Worm (Caenorhabditis elegans): Measurements from ENCODE around the gene math-4.
"Not testable (repeated sequence)": the region's sequence is repeated elsewhere in the genome, so short reads cannot be mapped to it uniquely, and the experiment has no call there.

math-4 gene

ce11 chrII:1771347-1771746 lies 11.0 kb downstream of the math-4 start, which contains the start of gene math-26:
TSS of gene math-26 (plus strand) at chrII:1771647.
- not testable (repeated sequence) for TF ChIP-seq unc-62 (GFP tag; optimal IDR thresholded peaks at IDR 0.05)

ce11 chrII:1766715-1767114 lies 15.7 kb downstream of the math-4 start:
- no peak for TF ChIP-seq unc-62 (GFP tag; optimal IDR thresholded peaks at IDR 0.05)

ce11 chrII:1763072-1763471 lies 19.3 kb downstream of the math-4 start, which contains the start of gene math-28:
TSS of gene math-28 (plus strand) at chrII:1763372.
- TF ChIP-seq unc-62 (GFP tag; optimal IDR thresholded peaks at IDR 0.05), result no peak

ce11 chrII:1761564-1761963 lies 20.8 kb downstream of the math-4 start, which contains the start of gene F36H5.4:
TSS of gene F36H5.4 (plus strand) at chrII:1761864.
- TF ChIP-seq unc-62 (GFP tag; optimal IDR thresholded peaks at IDR 0.05), result no peak

ce11 chrII:1759602-1760001 lies 22.8 kb downstream of the math-4 start, which contains the start of gene F36H5.18:
TSS of gene F36H5.18 (plus strand) at chrII:1759902.
- TF ChIP-seq unc-62 (GFP tag; optimal IDR thresholded peaks at IDR 0.05), result no peak

- TF ChIP-seq unc-62 (GFP tag; optimal IDR thresholded peaks at IDR 0.05), result no peak
Observed at ce11 chrII:1757033-1757432, 25.3 kb downstream of the math-4 start, which contains the start of gene F36H5.10. TSS of gene F36H5.10 (plus strand) at chrII:1757333.

ce11 chrII:1756582-1756981 lies 25.8 kb downstream of the math-4 start, which contains the start of gene fbxb-53:
TSS of gene fbxb-53 (plus strand) at chrII:1756882.
- no peak for TF ChIP-seq unc-62 (GFP tag; optimal IDR thresholded peaks at IDR 0.05)

- no peak for TF ChIP-seq unc-62 (GFP tag; optimal IDR thresholded peaks at IDR 0.05)
Observed at ce11 chrII:1756072-1756471, 26.3 kb downstream of the math-4 start, which contains the start of gene F36H5.17. TSS of gene F36H5.17 (minus strand) at chrII:1756172.

- no peak for TF ChIP-seq unc-62 (GFP tag; optimal IDR thresholded peaks at IDR 0.05)
Observed at ce11 chrII:1752990-1753389, 29.4 kb downstream of the math-4 start, which contains the start of gene F36H5.9. TSS of gene F36H5.9 (minus strand) at chrII:1753090.

ce11 chrII:1750413-1750812 lies 32.0 kb downstream of the math-4 start, which contains the start of the genes F36H5.13 and F36H5.8:
TSS of gene F36H5.13 (minus strand) at chrII:1750513.
TSS of gene F36H5.8 (minus strand) at chrII:1750686.
- TF ChIP-seq unc-62 (GFP tag; optimal IDR thresholded peaks at IDR 0.05), result no peak

ce11 chrII:1744183-1744582 lies 38.2 kb downstream of the math-4 start, which contains the start of gene clec-19:
TSS of gene clec-19 (plus strand) at chrII:1744483.
- no peak for TF ChIP-seq unc-62 (GFP tag; optimal IDR thresholded peaks at IDR 0.05)

- TF ChIP-seq unc-62 (GFP tag; optimal IDR thresholded peaks at IDR 0.05), result no peak
Observed at ce11 chrII:1742535-1742934, 39.8 kb downstream of the math-4 start, which contains the start of gene F36H5.12. TSS of gene F36H5.12 (plus strand) at chrII:1742835.

ce11 chrII:1741248-1741647 lies 41.1 kb downstream of the math-4 start, which contains the start of gene K07G6.1:
TSS of gene K07G6.1 (plus strand) at chrII:1741548.
- no peak for TF ChIP-seq unc-62 (GFP tag; optimal IDR thresholded peaks at IDR 0.05)

ce11 chrII:1738844-1739243 lies 43.5 kb downstream of the math-4 start, which contains the start of the genes irld-9 and irld-33:
TSS of gene irld-9 (minus strand) at chrII:1738944.
TSS of gene irld-33 (plus strand) at chrII:1739052.
- TF ChIP-seq unc-62 (GFP tag; optimal IDR thresholded peaks at IDR 0.05), result no peak

ce11 chrII:1736353-1736752 lies 46.0 kb downstream of the math-4 start, which contains the start of gene ceh-83:
TSS of gene ceh-83 (minus strand) at chrII:1736533.
- TF ChIP-seq unc-62 (GFP tag; optimal IDR thresholded peaks at IDR 0.05), result no peak

ce11 chrII:1735145-1735544 lies 47.2 kb downstream of the math-4 start:
- no peak for TF ChIP-seq unc-62 (GFP tag; optimal IDR thresholded peaks at IDR 0.05)

- TF ChIP-seq unc-62 (GFP tag; optimal IDR thresholded peaks at IDR 0.05), result no peak
Observed at ce11 chrII:1731932-1732331, 50.4 kb downstream of the math-4 start, which contains the start of gene ceh-82. TSS of gene ceh-82 (plus strand) at chrII:1732232.
